Worm (Caenorhabditis elegans) whole organism, L2 larva: ENCODE data around the gene kin-2.

Source experiments
- F13H6.1 ChIP-seq: sonication (generic microtip); optimal IDR thresholded peaks from 2 replicates; lab custom pipeline; 2016; ENCODE audit warnings: missing genetic modification characterization, missing compliant biosample characterization
- ceh-16 ChIP-seq: fragments of 150-350 bp; optimal IDR thresholded peaks from 2 replicates; lab custom pipeline; 2014; ENCODE audit warnings: missing biosample characterization, missing genetic modification characterization
- elt-3 ChIP-seq: sonication (generic microtip); optimal IDR thresholded peaks from 2 replicates; lab custom pipeline; 2017; ENCODE audit warnings: missing biosample characterization, missing genetic modification characterization
- mdl-1 ChIP-seq, 2 experiments: fragments of 150-350 bp in 1 of 2; sonication (generic microtip) in 1 of 2; optimal IDR thresholded peaks; 2 replicates each; lab custom pipeline; 2017; ENCODE audit warnings: missing biosample characterization in 2 of 2, missing genetic modification characterization in 2 of 2
- nhr-11 ChIP-seq: fragments of 150-350 bp; optimal IDR thresholded peaks from 2 replicates; lab custom pipeline; 2014; ENCODE audit warnings: missing biosample characterization, missing genetic modification characterization
- unc-55 ChIP-seq: fragments of 150-350 bp; sonication (generic microtip); optimal IDR thresholded peaks from 3 replicates; lab custom pipeline; 2014; ENCODE audit warnings: missing biosample characterization, missing genetic modification reagents, missing genetic modification characterization
- ztf-11 ChIP-seq: sonication (generic microtip); optimal IDR thresholded peaks from 2 replicates; lab custom pipeline; 2017; ENCODE audit warnings: missing biosample characterization, missing genetic modification characterization

- TF ChIP-seq mdl-1 (tag; optimal IDR thresholded peaks at IDR 0.05; lab: Kevin White, UChicago) (no peak), elt-3 (no peak), F13H6.1 (no peak), unc-55 (GFP tag; lab: Kevin White, UChicago) (no peak), ztf-11 (no peak), ceh-16 (tag; lab: Kevin White, UChicago) (no peak), nhr-11 (tag; lab: Kevin White, UChicago) (no peak)
Observed at ce11 chrX:5994004-5994403, 16.4 kb upstream of the kin-2 start.
